Worm (Caenorhabditis elegans) whole organism, mixed stage, embryonic: ENCODE measurements around the gene str-123.

Experiments
- elt-1 ChIP-seq: sonication (generic microtip); optimal IDR thresholded peaks from 2 replicates; lab custom pipeline; 2017; ENCODE audit warnings: missing genetic modification characterization, mild to moderate bottlenecking, missing compliant biosample characterization, antibody characterized with exemption, moderate library complexity, borderline replicate concordance; ENCODE audit not compliant: insufficient read depth
- elt-3 ChIP-seq: fragments of 150-350 bp; optimal IDR thresholded peaks from 2 replicates; lab custom pipeline; 2014; ENCODE audit warnings: missing biosample characterization, missing genetic modification characterization

DNA sequence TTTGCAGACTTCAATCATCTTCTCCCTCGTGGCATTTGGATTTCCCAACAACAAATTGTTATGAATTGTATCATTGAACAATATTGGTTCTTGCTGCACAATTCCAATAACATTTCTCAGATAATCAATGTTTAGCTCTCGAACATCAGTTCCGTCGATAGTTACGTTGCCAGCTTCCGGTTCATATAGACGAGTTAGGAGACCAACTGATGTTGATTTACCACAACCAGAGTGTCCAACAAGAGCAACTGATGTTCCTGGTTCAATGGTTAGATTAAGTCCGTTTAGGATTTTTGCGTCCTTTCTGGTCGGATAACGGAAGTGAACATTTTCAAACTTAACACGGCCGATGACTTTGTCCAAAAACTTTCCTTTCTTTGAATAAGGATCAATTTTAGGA, 36.1 kb upstream of the str-123 start:
- no peak for TF ChIP-seq elt-3 (tag; lab: Kevin White, UChicago)
- TF ChIP-seq elt-1 (tag; lab: Kevin White, UChicago): no peak
